Worm (Caenorhabditis elegans) whole organism, L4 larva: ENCODE results near the gene pqn-96.
A peak's percentile ranks its signal among the peaks of the same experiment; 100 is the strongest.

Source experiments
- D1046.2 ChIP-seq: fragments of 200-800 bp; sonication (Bioruptor generic); IDR thresholded peaks from 2 replicates; pipeline ENCODE4 v1.3.6; 2022; ENCODE audit warnings: missing genetic modification characterization, missing compliant biosample characterization
- F37D6.2 ChIP-seq: sonication (generic microtip); optimal IDR thresholded peaks from 2 replicates; lab custom pipeline; 2016; ENCODE audit warnings: mild to moderate bottlenecking, missing genetic modification characterization, missing compliant biosample characterization
- F44E2.7 ChIP-seq: fragments of 200-800 bp; sonication (Bioruptor generic); IDR thresholded peaks from 2 replicates; pipeline ENCODE4 v2.1.2; 2022; ENCODE audit warnings: missing genetic modification characterization, missing compliant biosample characterization
- T26A8.4 ChIP-seq: fragments of 200-800 bp; sonication (Bioruptor generic); IDR thresholded peaks from 2 replicates; pipeline ENCODE4 v1.3.6; 2022; ENCODE audit warnings: missing genetic modification characterization, missing compliant biosample characterization
- Y105C5A.15 ChIP-seq: fragments of 200-800 bp; sonication (Bioruptor generic); IDR thresholded peaks from 2 replicates; pipeline ENCODE4 v1.3.6; 2022; ENCODE audit warnings: missing genetic modification characterization, missing compliant biosample characterization
- Y48G9A.11 ChIP-seq: fragments of 200-800 bp; sonication (Bioruptor generic); IDR thresholded peaks from 2 replicates; pipeline ENCODE4 v1.3.6; 2022; ENCODE audit warnings: missing genetic modification reagents, missing genetic modification characterization, missing compliant biosample characterization
- Y75B8A.6 ChIP-seq: fragments of 200-800 bp; sonication (Bioruptor generic); IDR thresholded peaks from 2 replicates; pipeline ENCODE4 v1.3.6; 2022; ENCODE audit warnings: missing genetic modification reagents, missing genetic modification characterization, missing compliant biosample characterization
- ZK546.5 ChIP-seq, 2 experiments: sonication (generic microtip); optimal IDR thresholded peaks; 2 replicates each; lab custom pipeline; 2017; ENCODE audit warnings: missing biosample characterization in 2 of 2, missing genetic modification characterization in 2 of 2
- aha-1 ChIP-seq: fragments of 150-350 bp; peaks from one replicate; lab custom pipeline; 2014; ENCODE audit warnings: missing biosample characterization, missing genetic modification characterization
- arid-1 ChIP-seq: fragments of 200-800 bp; sonication (Bioruptor generic); conservative IDR thresholded peaks from 2 replicates; pipeline ENCODE4 v1.3.6; 2022; ENCODE audit warnings: missing genetic modification reagents, missing genetic modification characterization, missing compliant biosample characterization
- ceh-20 ChIP-seq: fragments of 200-800 bp; sonication (Bioruptor generic); IDR thresholded peaks from 2 replicates; pipeline ENCODE4 v1.3.6; 2022; ENCODE audit warnings: missing genetic modification reagents, missing genetic modification characterization, missing compliant biosample characterization
- ceh-82 ChIP-seq: sonication (generic microtip); optimal IDR thresholded peaks from 2 replicates; lab custom pipeline; 2017; ENCODE audit warnings: missing biosample characterization, missing genetic modification characterization
- ces-1 ChIP-seq: fragments of 150-350 bp; sonication (generic microtip); optimal IDR thresholded peaks from 4 replicates; lab custom pipeline; 2014; ENCODE audit warnings: missing biosample characterization, missing genetic modification reagents, missing genetic modification characterization
- ctbp-1 ChIP-seq: fragments of 200-800 bp; sonication (Bioruptor generic); IDR thresholded peaks from 2 replicates; pipeline ENCODE4 v1.3.6; 2022; ENCODE audit warnings: missing genetic modification reagents, missing genetic modification characterization, missing compliant biosample characterization
- daf-16 ChIP-seq, 3 experiments: sonication (generic microtip); optimal IDR thresholded peaks; 2 replicates each; lab custom pipeline; 2016 to 2017; ENCODE audit warnings: missing genetic modification characterization in 3 of 3, missing genetic modification reagents in 3 of 3, mild to moderate bottlenecking in 2 of 3, missing compliant biosample characterization in 2 of 3, missing biosample characterization in 1 of 3, moderate library complexity in 1 of 3
- dmd-9 ChIP-seq: fragments of 200-800 bp; sonication (Bioruptor generic); IDR thresholded peaks from 2 replicates; pipeline ENCODE4 v1.3.6; 2022; ENCODE audit warnings: missing genetic modification reagents, missing genetic modification characterization, missing compliant biosample characterization
- dpl-1 ChIP-seq: fragments of 150-350 bp; optimal IDR thresholded peaks from 2 replicates; lab custom pipeline; 2014; ENCODE audit warnings: missing biosample characterization, missing genetic modification reagents, missing genetic modification characterization
- duxl-1 ChIP-seq: sonication (generic microtip); optimal IDR thresholded peaks from 2 replicates; lab custom pipeline; 2016; ENCODE audit warnings: mild to moderate bottlenecking, missing genetic modification characterization, moderate library complexity, missing compliant biosample characterization; ENCODE audit not compliant: poor library complexity
- fkh-10 ChIP-seq: fragments of 150-350 bp; optimal IDR thresholded peaks from 2 replicates; lab custom pipeline; 2014; ENCODE audit warnings: missing biosample characterization, missing genetic modification reagents, missing genetic modification characterization
- gei-8 ChIP-seq: fragments of 200-800 bp; sonication (Bioruptor generic); optimal IDR thresholded peaks from 2 replicates; lab custom pipeline; 2018; ENCODE audit warnings: mild to moderate bottlenecking, missing genetic modification characterization, missing compliant biosample characterization
- hlh-11 ChIP-seq: fragments of 200-800 bp; sonication (Bioruptor generic); optimal IDR thresholded peaks from 2 replicates; lab custom pipeline; 2018; ENCODE audit warnings: mild to moderate bottlenecking, missing genetic modification characterization, missing compliant biosample characterization
- hlh-30 ChIP-seq: sonication (generic microtip); optimal IDR thresholded peaks from 2 replicates; lab custom pipeline; 2017; ENCODE audit warnings: antibody characterized with exemption, mild to moderate bottlenecking, missing genetic modification characterization, missing compliant biosample characterization; ENCODE audit not compliant: insufficient read depth
- hmg-1.1 ChIP-seq: fragments of 200-800 bp; sonication (Bioruptor generic); IDR thresholded peaks from 2 replicates; pipeline ENCODE4 v1.3.6; 2022; ENCODE audit warnings: missing genetic modification reagents, missing genetic modification characterization, missing compliant biosample characterization
- jun-1 ChIP-seq: fragments of 150-350 bp; optimal IDR thresholded peaks from 2 replicates; lab custom pipeline; 2014; ENCODE audit warnings: missing biosample characterization, missing genetic modification reagents, missing genetic modification characterization
- lim-7 ChIP-seq: fragments of 200-800 bp; sonication (Bioruptor generic); IDR thresholded peaks from 2 replicates; pipeline ENCODE4 v1.3.6; 2022; ENCODE audit warnings: missing genetic modification characterization, missing compliant biosample characterization
- lin-13 ChIP-seq: fragments of 150-350 bp; optimal IDR thresholded peaks from 2 replicates; lab custom pipeline; 2014; ENCODE audit warnings: missing biosample characterization, missing genetic modification reagents, missing genetic modification characterization
- lsy-2 ChIP-seq, 2 experiments: fragments of 150-350 bp in 1 of 2; sonication (generic microtip) in 1 of 2; optimal IDR thresholded peaks; 2 replicates each; lab custom pipeline; 2014 to 2017; ENCODE audit warnings: missing biosample characterization in 2 of 2, missing genetic modification characterization in 2 of 2
- madf-9 ChIP-seq: fragments of 200-800 bp; sonication (Bioruptor generic); conservative IDR thresholded peaks from 2 replicates; pipeline ENCODE4 v1.3.6; 2022; ENCODE audit warnings: missing genetic modification reagents, missing genetic modification characterization, missing compliant biosample characterization
- mdl-1 ChIP-seq, 2 experiments: fragments of 150-350 bp in 1 of 2; sonication (generic microtip) in 1 of 2; optimal IDR thresholded peaks; 2 replicates each; lab custom pipeline; 2014 to 2017; ENCODE audit warnings: missing biosample characterization in 2 of 2, missing genetic modification characterization in 2 of 2
- mep-1 ChIP-seq: fragments of 150-350 bp; sonication (generic microtip); optimal IDR thresholded peaks from 3 replicates; lab custom pipeline; 2014; ENCODE audit warnings: missing biosample characterization, missing genetic modification characterization
- mxl-2 ChIP-seq: fragments of 200-800 bp; sonication (Bioruptor generic); conservative IDR thresholded peaks from 2 replicates; pipeline ENCODE4 v1.3.6; 2022; ENCODE audit warnings: missing genetic modification reagents, missing genetic modification characterization, missing compliant biosample characterization
- nhr-11 ChIP-seq: fragments of 150-350 bp; optimal IDR thresholded peaks from 2 replicates; lab custom pipeline; 2014; ENCODE audit warnings: missing biosample characterization, missing genetic modification characterization
- nhr-111 ChIP-seq: fragments of 200-800 bp; sonication (Bioruptor generic); optimal IDR thresholded peaks from 2 replicates; lab custom pipeline; 2018; ENCODE audit warnings: mild to moderate bottlenecking, missing genetic modification characterization, missing compliant biosample characterization
- nhr-25 ChIP-seq: sonication (generic microtip); optimal IDR thresholded peaks from 2 replicates; lab custom pipeline; 2017; ENCODE audit warnings: missing genetic modification characterization, mild to moderate bottlenecking, missing compliant biosample characterization, antibody characterized with exemption, moderate library complexity, borderline replicate concordance; ENCODE audit not compliant: insufficient read depth
- nhr-28 ChIP-seq: fragments of 150-350 bp; optimal IDR thresholded peaks from 2 replicates; lab custom pipeline; 2014; ENCODE audit warnings: missing biosample characterization, missing genetic modification characterization
- nhr-48 ChIP-seq: sonication (generic microtip); optimal IDR thresholded peaks from 2 replicates; lab custom pipeline; 2016; ENCODE audit warnings: mild to moderate bottlenecking, missing genetic modification characterization, missing compliant biosample characterization
- nhr-76 ChIP-seq: fragments of 150-350 bp; optimal IDR thresholded peaks from 2 replicates; lab custom pipeline; 2014; ENCODE audit warnings: missing biosample characterization, missing genetic modification characterization
- pha-4 ChIP-seq, 2 experiments: fragments of 150-350 bp in 1 of 2; fragments of 200-800 bp in 1 of 2; sonication (Bioruptor generic) in 1 of 2; IDR thresholded peaks in 1 of 2; optimal IDR thresholded peaks in 1 of 2; 2 replicates each; pipeline versions ENCODE4 v1.3.6 to Lab custom; 2014 to 2022; ENCODE audit warnings: missing genetic modification characterization in 2 of 2, missing genetic modification reagents in 2 of 2, missing biosample characterization in 1 of 2, missing compliant biosample characterization in 1 of 2
- pqm-1 ChIP-seq: sonication (generic microtip); optimal IDR thresholded peaks from 2 replicates; lab custom pipeline; 2017; ENCODE audit warnings: missing biosample characterization, missing genetic modification characterization
- sdz-12 ChIP-seq: fragments of 200-800 bp; sonication (Bioruptor generic); optimal IDR thresholded peaks from 2 replicates; lab custom pipeline; 2018; ENCODE audit warnings: mild to moderate bottlenecking, missing genetic modification characterization, missing compliant biosample characterization
- skn-1 ChIP-seq: fragments of 150-350 bp; optimal IDR thresholded peaks from 2 replicates; lab custom pipeline; 2014; ENCODE audit warnings: missing biosample characterization, missing genetic modification characterization
- snpc-1.2 ChIP-seq: fragments of 200-800 bp; sonication (Bioruptor generic); IDR thresholded peaks from 2 replicates; pipeline ENCODE4 v1.3.6; 2022; ENCODE audit warnings: missing genetic modification reagents, missing genetic modification characterization, missing compliant biosample characterization
- unc-39 ChIP-seq: sonication (generic microtip); optimal IDR thresholded peaks from 2 replicates; lab custom pipeline; 2017; ENCODE audit warnings: missing biosample characterization, missing genetic modification characterization
- zfp-2 ChIP-seq: sonication (generic microtip); optimal IDR thresholded peaks from 2 replicates; lab custom pipeline; 2016; ENCODE audit warnings: mild to moderate bottlenecking, missing genetic modification characterization, missing compliant biosample characterization
- zfp-3 ChIP-seq: fragments of 200-800 bp; sonication (Bioruptor generic); conservative IDR thresholded peaks from 2 replicates; pipeline ENCODE4 v1.3.6; 2022; ENCODE audit warnings: missing genetic modification reagents, missing genetic modification characterization, missing compliant biosample characterization
- zip-2 ChIP-seq: fragments of 150-350 bp; optimal IDR thresholded peaks from 2 replicates; lab custom pipeline; 2014; ENCODE audit warnings: missing biosample characterization, missing genetic modification characterization

The pqn-96 gene

DNA sequence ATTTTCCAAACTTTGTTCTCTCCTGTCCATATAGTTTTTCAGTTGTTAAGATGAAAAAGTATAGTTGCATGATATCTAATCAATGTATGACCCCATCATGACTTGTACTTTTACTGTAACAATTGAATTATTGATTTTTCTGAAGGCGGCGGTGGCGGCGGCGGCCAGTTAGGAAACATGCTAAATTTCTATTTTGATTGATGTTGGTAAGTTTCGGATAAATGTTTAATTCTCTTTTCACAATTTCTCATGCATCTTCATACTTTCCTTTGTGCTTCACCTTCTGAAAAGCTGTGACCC is 21.3 kb downstream of the pqn-96 start, which contains the start of gene sor-1 (continued):
- TF ChIP-seq zfp-3 (no peak), snpc-1.2 (no peak), pha-4 (GFP tag; IDR thresholded peaks at IDR 0.05; lab: Robert Waterston, UW) (no peak), pha-4 (tag; optimal IDR thresholded peaks at IDR 0.05; lab: Kevin White, UChicago) (no peak)

DNA sequence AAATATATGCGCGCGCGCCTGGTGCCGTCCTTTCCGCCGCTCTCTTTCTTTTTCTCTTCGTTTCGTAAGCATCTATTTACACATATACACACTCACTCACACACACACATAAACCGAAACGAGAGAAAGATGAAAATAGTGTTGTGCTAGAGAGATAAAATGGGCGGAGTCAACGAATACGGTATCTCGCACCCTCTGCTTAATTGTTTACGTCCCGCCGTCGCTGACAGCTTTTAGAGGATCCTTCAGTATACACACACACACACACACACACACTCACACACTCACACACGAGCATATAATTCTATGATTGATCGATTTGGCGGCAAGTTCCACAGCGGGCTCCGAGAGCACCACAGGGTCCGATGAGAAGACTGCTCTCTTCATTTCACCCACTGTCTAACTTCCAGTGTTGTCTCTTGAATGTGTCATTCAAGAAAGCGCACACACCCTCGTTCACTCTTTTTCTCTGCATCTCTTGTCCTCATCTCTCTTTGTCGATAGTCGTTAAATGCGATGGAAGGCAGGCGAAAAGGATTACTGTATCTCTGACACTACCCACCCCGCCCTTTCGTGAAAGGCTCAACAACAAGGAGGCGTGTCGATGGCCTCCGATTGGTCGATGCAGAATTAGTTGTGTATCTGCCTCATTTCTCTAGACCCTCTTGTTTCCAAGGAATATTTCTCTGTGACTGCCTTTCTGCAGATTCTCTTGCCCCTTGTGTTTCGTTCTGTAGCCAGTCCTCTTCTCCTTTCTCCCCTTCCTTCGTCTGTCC is 21.8 kb downstream of the pqn-96 start:
- TF ChIP-seq T26A8.4 (GFP tag; lab: Robert Waterston, UW): peak; percentile 91
- TF ChIP-seq mdl-1 (tag; optimal IDR thresholded peaks at IDR 0.05; lab: Kevin White, UChicago): peak; percentile 62 to 81
- no peak for TF ChIP-seq nhr-111
- peak; percentile 43 for TF ChIP-seq dpl-1
- TF ChIP-seq hmg-1.1 (GFP tag; lab: Robert Waterston, UW): peak; percentile 94
- TF ChIP-seq madf-9 (GFP tag; lab: Robert Waterston, UW): peak; percentile 71
- peak; percentile 87 for TF ChIP-seq nhr-48 (tag; lab: Kevin White, UChicago)
- peak; percentile 77 for TF ChIP-seq nhr-25
- peak; percentile 69 for TF ChIP-seq nhr-28 (tag; lab: Kevin White, UChicago)
- TF ChIP-seq nhr-11 (tag; lab: Kevin White, UChicago): peak; percentile 95
- TF ChIP-seq Y75B8A.6 (GFP tag; lab: Robert Waterston, UW): no peak
- peak; percentile 97 to 98 for TF ChIP-seq lsy-2 (tag; optimal IDR thresholded peaks at IDR 0.05; lab: Kevin White, UChicago)
- peak; percentile 89 for TF ChIP-seq F37D6.2 (tag; lab: Kevin White, UChicago)
- peak; percentile 91 for TF ChIP-seq ceh-20 (GFP tag; lab: Robert Waterston, UW)
- TF ChIP-seq ces-1 (GFP tag; lab: Kevin White, UChicago): peak; percentile 26
- no peak for TF ChIP-seq unc-39 (tag; lab: Kevin White, UChicago)
- peak; percentile 50 for TF ChIP-seq zfp-2 (tag; lab: Kevin White, UChicago)
- peak; percentile 23; the same call in 1 of the 2 replicates for TF ChIP-seq dmd-9 (GFP tag; lab: Robert Waterston, UW)
- no peak for TF ChIP-seq Y48G9A.11 (GFP tag; lab: Robert Waterston, UW)
- TF ChIP-seq pha-4 (GFP tag; IDR thresholded peaks at IDR 0.05; lab: Robert Waterston, UW): peak; percentile 74
- peak; percentile 76 for TF ChIP-seq pha-4 (tag; optimal IDR thresholded peaks at IDR 0.05; lab: Kevin White, UChicago)
- peak; percentile 64; the same call in 1 of the 2 replicates for TF ChIP-seq arid-1 (GFP tag; lab: Robert Waterston, UW)
- TF ChIP-seq jun-1 (tag; lab: Kevin White, UChicago): peak; percentile 69
- TF ChIP-seq ZK546.5 (tag; optimal IDR thresholded peaks at IDR 0.05; lab: Kevin White, UChicago): peak in 1 of 2 experiments; percentile 57
- TF ChIP-seq duxl-1: peak; percentile 95
- no peak for TF ChIP-seq skn-1 (tag; lab: Kevin White, UChicago)
- peak; percentile 83 for TF ChIP-seq hlh-30 (tag; lab: Kevin White, UChicago)
- peak; percentile 34 for TF ChIP-seq gei-8 (GFP tag; lab: Kevin White, UChicago)
- peak; percentile 20 for TF ChIP-seq zip-2 (tag; lab: Kevin White, UChicago)
- TF ChIP-seq lim-7 (GFP tag; lab: Robert Waterston, UW): no peak
- no peak for TF ChIP-seq F44E2.7
- TF ChIP-seq ceh-82: no peak
- peak; percentile 94 for TF ChIP-seq hlh-11 (tag; lab: Kevin White, UChicago)
- TF ChIP-seq fkh-10 (GFP tag; lab: Kevin White, UChicago): peak; percentile 54
- peak; percentile 53 for TF ChIP-seq pqm-1 (tag; lab: Kevin White, UChicago)
- no peak for TF ChIP-seq D1046.2 (GFP tag; lab: Robert Waterston, UW)
- peak; percentile 89 for TF ChIP-seq ctbp-1 (GFP tag; lab: Robert Waterston, UW)
- TF ChIP-seq nhr-76: peak; percentile 24
- TF ChIP-seq sdz-12 (GFP tag; lab: Kevin White, UChicago): no peak
- TF ChIP-seq Y105C5A.15 (GFP tag; lab: Robert Waterston, UW): no peak
- peak; percentile 86 to 90 for TF ChIP-seq daf-16 (GFP tag; optimal IDR thresholded peaks at IDR 0.05; lab: Kevin White, UChicago)
- TF ChIP-seq daf-16 (tag; optimal IDR thresholded peaks at IDR 0.05; lab: Kevin White, UChicago): peak; percentile 92
- peak; percentile 67 for TF ChIP-seq lin-13 (GFP tag; lab: Kevin White, UChicago)
- TF ChIP-seq aha-1 (tag; lab: Kevin White, UChicago): peak; percentile 98
- TF ChIP-seq mep-1 (tag; lab: Kevin White, UChicago): peak; percentile 96
- TF ChIP-seq mxl-2 (GFP tag; lab: Robert Waterston, UW): 0 out of 2 replicates have a peak, but pooled peaks have one; percentile 53
